Worm (Caenorhabditis elegans) whole organism, early embryonic: Measurements from ENCODE around the gene R02D3.8.

ENCODE experiments used
- B0310.2 ChIP-seq: sonication (generic microtip); optimal IDR thresholded peaks from 2 replicates; lab custom pipeline; 2016; ENCODE audit warnings: mild to moderate bottlenecking, missing genetic modification characterization, missing compliant biosample characterization
- F13C5.2 ChIP-seq: sonication (generic microtip); optimal IDR thresholded peaks from 2 replicates; lab custom pipeline; 2017; ENCODE audit warnings: mild to moderate bottlenecking, missing genetic modification characterization, inconsistent platforms, missing compliant biosample characterization
- aly-1 ChIP-seq: sonication (generic microtip); optimal IDR thresholded peaks from 2 replicates; lab custom pipeline; 2016; ENCODE audit warnings: missing genetic modification characterization, missing compliant biosample characterization
- ama-1 ChIP-seq: fragments of 150-350 bp; optimal IDR thresholded peaks from 2 replicates; lab custom pipeline; 2014
- ceh-13 ChIP-seq: fragments of 200-800 bp; sonication (Bioruptor generic); optimal IDR thresholded peaks from 2 replicates; lab custom pipeline; 2018; ENCODE audit warnings: mild to moderate bottlenecking, missing genetic modification characterization, missing compliant biosample characterization
- ceh-36 ChIP-seq: sonication (generic microtip); optimal IDR thresholded peaks from 2 replicates; lab custom pipeline; 2016; ENCODE audit warnings: missing genetic modification characterization, inconsistent platforms, missing compliant biosample characterization
- ets-7 ChIP-seq: sonication (generic microtip); optimal IDR thresholded peaks from 2 replicates; lab custom pipeline; 2016; ENCODE audit warnings: missing genotype, missing genetic modification characterization, missing compliant biosample characterization
- flt-1 ChIP-seq: fragments of 200-800 bp; sonication (Bioruptor generic); IDR thresholded peaks from 2 replicates; pipeline ENCODE4 v1.3.6; 2022; ENCODE audit warnings: missing genetic modification characterization, missing compliant biosample characterization
- hmbx-1 ChIP-seq: sonication (generic microtip); optimal IDR thresholded peaks from 2 replicates; lab custom pipeline; 2016; ENCODE audit warnings: mild to moderate bottlenecking, missing genetic modification characterization, missing compliant biosample characterization
- hmg-4 ChIP-seq: fragments of 200-800 bp; sonication (Bioruptor generic); optimal IDR thresholded peaks from 2 replicates; lab custom pipeline; 2018; ENCODE audit warnings: mild to moderate bottlenecking, missing genetic modification characterization, missing compliant biosample characterization
- hnd-1 ChIP-seq: sonication (generic microtip); optimal IDR thresholded peaks from 2 replicates; lab custom pipeline; 2016; ENCODE audit warnings: missing genetic modification characterization, missing compliant biosample characterization
- pes-1 ChIP-seq: fragments of 200-800 bp; sonication (Bioruptor generic); IDR thresholded peaks from 2 replicates; pipeline ENCODE4 v1.3.6; 2022; ENCODE audit warnings: missing genetic modification reagents, missing genetic modification characterization, missing compliant biosample characterization
- scrt-1 ChIP-seq: fragments of 200-800 bp; sonication (Bioruptor generic); IDR thresholded peaks from 2 replicates; pipeline ENCODE4 v1.3.6; 2022; ENCODE audit warnings: missing genetic modification characterization, missing compliant biosample characterization
- sea-1 ChIP-seq: fragments of 200-800 bp; sonication (Bioruptor generic); conservative IDR thresholded peaks from 2 replicates; pipeline ENCODE4 v1.3.6; 2022; ENCODE audit warnings: missing genetic modification characterization, missing compliant biosample characterization
- tbx-11 ChIP-seq: fragments of 200-800 bp; sonication (Bioruptor generic); IDR thresholded peaks from 2 replicates; pipeline ENCODE4 v1.3.6; 2022; ENCODE audit warnings: missing genetic modification characterization, missing compliant biosample characterization
- tbx-37 ChIP-seq: fragments of 200-800 bp; sonication (Bioruptor generic); conservative IDR thresholded peaks from 2 replicates; pipeline ENCODE4 v1.3.6; 2022; ENCODE audit warnings: missing genetic modification reagents, missing genetic modification characterization, missing compliant biosample characterization
- tra-4 ChIP-seq: sonication (generic microtip); optimal IDR thresholded peaks from 2 replicates; lab custom pipeline; 2017; ENCODE audit warnings: missing genetic modification characterization, missing compliant biosample characterization

The R02D3.8 gene

ce11 chrIV:264182-264709, 7.2 kb upstream of the R02D3.8 start, which contains the start of gene pat-6:
Gene pat-6 (minus strand): TSS chrIV:264232.
- TF ChIP-seq ceh-36 (tag; lab: Kevin White, UChicago) (no peak), ama-1 (lab: Kevin White, UChicago) (no peak), hmbx-1 (tag; lab: Kevin White, UChicago) (no peak), tbx-37 (no peak), sea-1 (GFP tag; lab: Robert Waterston, UW) (no peak), hmg-4 (GFP tag; lab: Kevin White, UChicago) (no peak), pes-1 (GFP tag; lab: Robert Waterston, UW) (no peak), F13C5.2 (no peak), tbx-11 (GFP tag; lab: Robert Waterston, UW) (no peak), B0310.2 (tag; lab: Kevin White, UChicago) (no peak), scrt-1 (no peak), ets-7 (tag; lab: Kevin White, UChicago) (no peak), flt-1 (no peak), aly-1 (tag; lab: Kevin White, UChicago) (no peak), hnd-1 (tag; lab: Kevin White, UChicago) (no peak), tra-4 (tag; lab: Kevin White, UChicago) (no peak), ceh-13 (no peak)

- no peak for TF ChIP-seq F13C5.2
- TF ChIP-seq ets-7 (tag; lab: Kevin White, UChicago), result no peak
- no peak for TF ChIP-seq tra-4 (tag; lab: Kevin White, UChicago)
- TF ChIP-seq hmbx-1 (tag; lab: Kevin White, UChicago), result no peak
- TF ChIP-seq sea-1 (GFP tag; lab: Robert Waterston, UW), result no peak
- TF ChIP-seq pes-1 (GFP tag; lab: Robert Waterston, UW), result no peak
- no peak for TF ChIP-seq hnd-1 (tag; lab: Kevin White, UChicago)
- TF ChIP-seq ceh-36 (tag; lab: Kevin White, UChicago), result no peak
- no peak for TF ChIP-seq flt-1
- no peak for TF ChIP-seq B0310.2 (tag; lab: Kevin White, UChicago)
These were observed 5.5 kb upstream of the R02D3.8 start for ce11 chrIV:262460-262859.

- no peak for TF ChIP-seq pes-1 (GFP tag; lab: Robert Waterston, UW)
- TF ChIP-seq F13C5.2, result peak; percentile 39
- TF ChIP-seq sea-1 (GFP tag; lab: Robert Waterston, UW), result 0 out of 2 replicates have a peak, but pooled peaks have one; percentile 48
These were observed 4.6 kb upstream of the R02D3.8 start, which contains the start of gene pqbp-1.1 for ce11 chrIV:261607-262006. Gene pqbp-1.1 (minus strand): TSS chrIV:261683.

- no peak for TF ChIP-seq tbx-37
- TF ChIP-seq tra-4 (tag; lab: Kevin White, UChicago), result no peak
- TF ChIP-seq scrt-1, result no peak
- no peak for TF ChIP-seq ceh-13
- no peak for TF ChIP-seq ceh-36 (tag; lab: Kevin White, UChicago)
- no peak for TF ChIP-seq hmbx-1 (tag; lab: Kevin White, UChicago)
These were observed 2.1 kb upstream of the R02D3.8 start, which contains the start of gene dpy-9 for ce11 chrIV:259142-259541. Gene dpy-9 (minus strand): TSS chrIV:259204.

- TF ChIP-seq scrt-1 (no peak), aly-1 (tag; lab: Kevin White, UChicago) (no peak), hmbx-1 (tag; lab: Kevin White, UChicago) (no peak), hmg-4 (GFP tag; lab: Kevin White, UChicago) (no peak), tbx-11 (GFP tag; lab: Robert Waterston, UW) (no peak), B0310.2 (tag; lab: Kevin White, UChicago) (no peak), flt-1 (no peak), sea-1 (GFP tag; lab: Robert Waterston, UW) (no peak), ama-1 (lab: Kevin White, UChicago) (no peak), ets-7 (tag; lab: Kevin White, UChicago) (no peak), tbx-37 (no peak), F13C5.2 (no peak), tra-4 (tag; lab: Kevin White, UChicago) (no peak), ceh-13 (no peak)
These were observed 1.4 kb upstream of the R02D3.8 start for ce11 chrIV:258362-258761.

- TF ChIP-seq aly-1 (tag; lab: Kevin White, UChicago) (no peak), hnd-1 (tag; lab: Kevin White, UChicago) (no peak), F13C5.2 (peak; percentile 71), tbx-37 (no peak), ets-7 (tag; lab: Kevin White, UChicago) (no peak), pes-1 (GFP tag; lab: Robert Waterston, UW) (0 out of 2 replicates have a peak, but pooled peaks have one; percentile 14), flt-1 (no peak), hmg-4 (GFP tag; lab: Kevin White, UChicago) (no peak), tbx-11 (GFP tag; lab: Robert Waterston, UW) (no peak), tra-4 (tag; lab: Kevin White, UChicago) (no peak), sea-1 (GFP tag; lab: Robert Waterston, UW) (no peak), ama-1 (lab: Kevin White, UChicago) (no peak), ceh-13 (no peak), hmbx-1 (tag; lab: Kevin White, UChicago) (no peak), ceh-36 (tag; lab: Kevin White, UChicago) (no peak), scrt-1 (no peak)
These were observed 1.6 kb downstream of the R02D3.8 start, which contains the start of gene rcat-1 for ce11 chrIV:255379-255857. Gene rcat-1 (minus strand): TSS chrIV:255429.

ce11 chrIV:252454-252853, 4.5 kb downstream of the R02D3.8 start, which contains the start of gene grl-19:
Gene grl-19 (minus strand): TSS chrIV:252554.
- no peak for TF ChIP-seq tbx-37
- no peak for TF ChIP-seq ama-1 (lab: Kevin White, UChicago)
- TF ChIP-seq hmg-4 (GFP tag; lab: Kevin White, UChicago), result no peak

- TF ChIP-seq tra-4 (tag; lab: Kevin White, UChicago) (no peak), ceh-36 (tag; lab: Kevin White, UChicago) (no peak), ceh-13 (no peak), hnd-1 (tag; lab: Kevin White, UChicago) (no peak), ama-1 (lab: Kevin White, UChicago) (no peak), sea-1 (GFP tag; lab: Robert Waterston, UW) (no peak), tbx-11 (GFP tag; lab: Robert Waterston, UW) (no peak), scrt-1 (no peak), tbx-37 (no peak), hmbx-1 (tag; lab: Kevin White, UChicago) (no peak), pes-1 (GFP tag; lab: Robert Waterston, UW) (no peak), B0310.2 (tag; lab: Kevin White, UChicago) (no peak), hmg-4 (GFP tag; lab: Kevin White, UChicago) (no peak), ets-7 (tag; lab: Kevin White, UChicago) (no peak), F13C5.2 (no peak), aly-1 (tag; lab: Kevin White, UChicago) (no peak), flt-1 (no peak)
These were observed 9.5 kb downstream of the R02D3.8 start for ce11 chrIV:247494-247893.
